Worm (Caenorhabditis elegans): ENCODE measurements around the gene cyp-14A2.

ce11 chrX:13237102-13237501 is 32.4 kb downstream of the cyp-14A2 start, which contains the start of gene K08H2.3:
- TF ChIP-seq flt-1 (GFP tag; IDR thresholded peaks at IDR 0.05) (no peak), F13C5.2 (tag; optimal IDR thresholded peaks at IDR 0.05) (no peak), tra-4 (tag; optimal IDR thresholded peaks at IDR 0.05) (no peak), scrt-1 (GFP tag; IDR thresholded peaks at IDR 0.05) (no peak), B0310.2 (tag; optimal IDR thresholded peaks at IDR 0.05) (no peak), hnd-1 (tag; optimal IDR thresholded peaks at IDR 0.05) (no peak), ama-1 (optimal IDR thresholded peaks at IDR 0.05) (no peak), ceh-36 (tag; optimal IDR thresholded peaks at IDR 0.05) (no peak)

All from whole organism, early embryonic.